Fruit fly (Drosophila melanogaster) whole organism, adult: ENCODE measurements around the gene Smox.

Source experiments
- CG1620 ChIP-seq: fragments of 200-800 bp; sonication (Bioruptor generic); optimal IDR thresholded peaks from 2 replicates; lab custom pipeline; 2016; ENCODE audit warnings: missing biosample characterization, missing genetic modification characterization
- CG33017 ChIP-seq: fragments of 200-800 bp; sonication (Bioruptor generic); optimal IDR thresholded peaks from 2 replicates; lab custom pipeline; 2018; ENCODE audit warnings: missing biosample characterization, mild to moderate bottlenecking, missing genetic modification characterization, moderate library complexity
- CG7045 ChIP-seq: fragments of 200-800 bp; sonication (Bioruptor generic); optimal IDR thresholded peaks from 2 replicates; lab custom pipeline; 2017; ENCODE audit warnings: missing biosample characterization, mild to moderate bottlenecking, missing genetic modification characterization
- Crg-1 ChIP-seq: fragments of 200-800 bp; sonication (Bioruptor generic); optimal IDR thresholded peaks from 2 replicates; lab custom pipeline; 2016; ENCODE audit warnings: missing biosample characterization, missing genetic modification characterization
- Mnt ChIP-seq: fragments of 200-800 bp; sonication (Bioruptor generic); optimal IDR thresholded peaks from 2 replicates; lab custom pipeline; 2016; ENCODE audit warnings: missing biosample characterization, mild to moderate bottlenecking, missing genetic modification characterization
- kay ChIP-seq: fragments of 200-800 bp; sonication (Bioruptor generic); peaks from one replicate; lab custom pipeline; 2016; ENCODE audit warnings: missing biosample characterization, missing genetic modification characterization, borderline replicate concordance
- tj ChIP-seq: fragments of 200-800 bp; sonication (Bioruptor generic); optimal IDR thresholded peaks from 3 replicates; lab custom pipeline; 2017; ENCODE audit warnings: missing biosample characterization, mild to moderate bottlenecking, missing genetic modification characterization, moderate library complexity

DNA sequence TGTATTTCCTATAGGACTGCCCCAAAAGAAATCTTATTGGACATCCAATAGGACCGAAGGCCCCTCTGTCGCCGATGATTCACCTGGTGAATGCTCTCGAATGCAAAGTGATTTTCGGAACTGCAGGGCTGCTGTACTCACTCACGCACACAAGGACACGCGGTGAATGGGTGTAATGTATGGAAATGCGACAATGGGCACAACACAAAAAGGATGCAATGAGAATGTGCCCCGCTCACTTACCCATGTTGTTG, 41.3 kb downstream of the Smox start:
- TF ChIP-seq Mnt (GFP tag; lab: Kevin White, UChicago) = no peak
- no peak for TF ChIP-seq CG7045 (GFP tag; lab: Kevin White, UChicago)
- TF ChIP-seq CG1620 (GFP tag; lab: Kevin White, UChicago) = no peak
- TF ChIP-seq kay (GFP tag; lab: Kevin White, UChicago) = no peak
- no peak for TF ChIP-seq CG33017 (tag; lab: Kevin White, UChicago)
- no peak for TF ChIP-seq tj (GFP tag; lab: Kevin White, UChicago)
- no peak for TF ChIP-seq Crg-1 (GFP tag; lab: Kevin White, UChicago)
